Worm (Caenorhabditis elegans): ENCODE data around the gene cla-1.

DNA sequence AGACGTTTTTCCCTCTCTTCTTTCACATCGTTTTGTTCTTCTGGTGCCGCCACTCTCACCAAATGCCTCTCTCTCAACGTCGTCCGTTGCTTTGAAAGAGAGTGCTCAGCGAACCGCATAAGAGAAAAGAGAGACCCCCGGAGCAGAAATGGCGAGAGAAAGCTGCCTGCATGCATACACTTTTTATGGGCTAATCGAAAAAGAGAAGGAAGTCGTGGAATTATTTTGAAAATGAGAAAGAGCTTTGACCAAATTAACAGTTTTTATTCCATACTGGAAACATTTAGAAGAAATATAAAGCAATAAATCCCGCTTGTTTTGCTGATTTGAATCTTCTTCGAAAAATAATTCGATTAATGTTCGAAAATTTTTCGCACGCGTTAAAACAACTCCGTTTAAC lies 31.7 kb downstream of the cla-1 start:
- TF ChIP-seq nhr-41 (GFP tag; IDR thresholded peaks at IDR 0.05) (no peak), ama-1 (optimal IDR thresholded peaks at IDR 0.05) (no peak), pqm-1 (tag; optimal IDR thresholded peaks at IDR 0.05) (no peak), nhr-76 (tag; optimal IDR thresholded peaks at IDR 0.05) (no peak), fos-1 (tag; optimal IDR thresholded peaks at IDR 0.05) (no peak), snpc-4 (tag; optimal IDR thresholded peaks at IDR 0.05) (no peak), ces-1 (GFP tag; optimal IDR thresholded peaks at IDR 0.05) (no peak), saeg-2 (GFP tag; IDR thresholded peaks at IDR 0.05) (no peak), pha-4 (GFP tag; IDR thresholded peaks at IDR 0.05) (no peak), pha-4 (tag; optimal IDR thresholded peaks at IDR 0.05) (no peak), lsy-2 (tag; optimal IDR thresholded peaks at IDR 0.05) (no peak), F37D6.2 (tag; optimal IDR thresholded peaks at IDR 0.05) (no peak)

All from whole organism, L4 larva.